Worm (Caenorhabditis elegans) whole organism, dauer: ENCODE measurements around the gene abf-6.

Experiments used
- unc-62 ChIP-seq: sonication (generic microtip); optimal IDR thresholded peaks from 2 replicates; lab custom pipeline; 2017; ENCODE audit warnings: missing biosample characterization, missing genetic modification reagents, missing genetic modification characterization

The abf-6 gene

ce11 chrX:12793796-12794195 is at the start of gene abf-6:
TSS of gene abf-6 (plus strand) at chrX:12794118.
- no peak for TF ChIP-seq unc-62 (GFP tag; lab: Kevin White, UChicago)

DNA sequence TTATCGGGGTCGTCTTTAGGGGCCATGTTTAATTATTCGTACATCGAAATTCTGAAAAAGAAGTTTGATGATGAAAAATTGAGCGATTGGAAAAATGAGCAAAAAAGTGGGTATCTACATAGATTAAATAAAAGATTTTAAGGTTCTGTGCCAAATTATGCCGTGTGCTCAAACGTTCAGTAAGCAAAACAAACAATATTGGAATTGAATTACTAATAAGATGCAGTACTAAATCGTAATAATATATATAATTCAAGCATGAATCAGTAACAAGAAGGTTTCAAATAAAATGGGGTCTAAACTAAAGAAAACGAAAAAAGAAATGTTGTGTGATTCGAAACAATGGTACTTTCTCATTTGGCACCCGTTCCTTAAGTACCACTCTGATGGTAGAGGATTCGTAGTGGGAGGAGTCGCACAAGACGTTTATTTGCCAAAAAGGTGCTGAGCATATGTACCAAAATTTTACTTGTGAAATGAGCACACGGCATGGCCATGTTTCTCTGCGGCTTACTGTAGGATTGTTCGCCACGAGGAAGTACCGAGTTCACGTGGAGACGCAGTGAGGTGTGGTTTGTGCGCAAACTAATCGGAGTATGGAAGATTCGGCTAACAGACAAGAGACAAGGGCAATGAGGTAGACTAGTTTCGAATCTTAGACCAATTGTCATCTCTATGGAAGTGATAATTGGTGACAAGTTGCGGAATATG is 44.2 kb upstream of the abf-6 start, which contains the start of gene pgp-14:
Gene pgp-14 (minus strand): TSS at position 51 of the 711 bp plus-strand sequence.
- no peak for TF ChIP-seq unc-62 (GFP tag; lab: Kevin White, UChicago)

DNA sequence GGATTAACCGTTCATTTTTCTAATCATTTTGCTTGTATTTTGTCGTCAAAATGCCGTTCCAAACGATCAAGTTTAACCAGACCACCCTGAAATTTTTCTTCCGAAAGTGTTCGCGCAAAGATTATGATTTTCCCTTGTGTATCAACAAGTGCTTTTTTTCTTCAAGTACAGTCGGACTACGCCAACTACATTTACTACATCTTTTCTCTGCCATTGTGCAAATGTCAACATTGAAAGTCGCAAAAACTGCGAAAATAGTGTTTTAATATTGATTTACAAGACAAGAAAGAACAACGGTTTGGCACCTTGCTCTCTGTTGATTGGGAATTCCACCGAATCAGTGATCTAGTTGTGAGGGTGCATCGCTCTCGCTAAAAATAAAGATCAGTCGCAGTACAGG is 43.1 kb upstream of the abf-6 start:
- no peak for TF ChIP-seq unc-62 (GFP tag; lab: Kevin White, UChicago)

DNA sequence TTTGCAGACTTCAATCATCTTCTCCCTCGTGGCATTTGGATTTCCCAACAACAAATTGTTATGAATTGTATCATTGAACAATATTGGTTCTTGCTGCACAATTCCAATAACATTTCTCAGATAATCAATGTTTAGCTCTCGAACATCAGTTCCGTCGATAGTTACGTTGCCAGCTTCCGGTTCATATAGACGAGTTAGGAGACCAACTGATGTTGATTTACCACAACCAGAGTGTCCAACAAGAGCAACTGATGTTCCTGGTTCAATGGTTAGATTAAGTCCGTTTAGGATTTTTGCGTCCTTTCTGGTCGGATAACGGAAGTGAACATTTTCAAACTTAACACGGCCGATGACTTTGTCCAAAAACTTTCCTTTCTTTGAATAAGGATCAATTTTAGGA is 39.9 kb upstream of the abf-6 start:
- no peak for TF ChIP-seq unc-62 (GFP tag; lab: Kevin White, UChicago)

ce11 chrX:12755021-12755420 is 38.9 kb upstream of the abf-6 start:
- TF ChIP-seq unc-62 (GFP tag; lab: Kevin White, UChicago) = no peak

ce11 chrX:12759010-12759409 is 34.9 kb upstream of the abf-6 start:
- TF ChIP-seq unc-62 (GFP tag; lab: Kevin White, UChicago) = no peak

- TF ChIP-seq unc-62 (GFP tag; lab: Kevin White, UChicago) = no peak
Measured at ce11 chrX:12759642-12760041, 34.3 kb upstream of the abf-6 start.

ce11 chrX:12761295-12761775 is 32.6 kb upstream of the abf-6 start:
- TF ChIP-seq unc-62 (GFP tag; lab: Kevin White, UChicago) = no peak

DNA sequence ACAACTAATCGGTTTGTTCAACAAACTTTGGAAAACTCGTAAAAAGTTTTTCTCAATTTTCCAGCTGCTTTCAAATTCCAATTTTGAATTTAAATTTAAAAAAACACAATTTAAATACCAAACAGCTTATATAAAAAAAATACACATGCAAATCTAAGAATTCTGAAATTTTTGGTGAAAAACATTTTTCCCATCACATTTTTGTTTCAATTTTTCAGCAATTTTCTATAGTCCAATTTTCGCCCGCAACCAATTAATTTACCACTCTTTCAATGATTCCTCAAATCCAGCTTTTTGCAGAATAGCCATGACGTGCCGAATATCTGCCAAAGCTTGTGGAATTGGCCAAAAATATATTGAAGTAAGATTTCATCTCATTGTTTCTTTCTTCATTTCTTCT is 32.1 kb upstream of the abf-6 start, which contains the start of gene cept-1:
Gene cept-1 (plus strand): TSS at position 301 of the 400 bp plus-strand sequence.
- TF ChIP-seq unc-62 (GFP tag; lab: Kevin White, UChicago) = no peak

ce11 chrX:12764009-12764408 is 29.9 kb upstream of the abf-6 start:
- no peak for TF ChIP-seq unc-62 (GFP tag; lab: Kevin White, UChicago)

- TF ChIP-seq unc-62 (GFP tag; lab: Kevin White, UChicago) = no peak
Measured at ce11 chrX:12769697-12770096, 24.2 kb upstream of the abf-6 start, which contains the start of gene ilc-17.1. TSS of gene ilc-17.1 (minus strand) at chrX:12769797.

DNA sequence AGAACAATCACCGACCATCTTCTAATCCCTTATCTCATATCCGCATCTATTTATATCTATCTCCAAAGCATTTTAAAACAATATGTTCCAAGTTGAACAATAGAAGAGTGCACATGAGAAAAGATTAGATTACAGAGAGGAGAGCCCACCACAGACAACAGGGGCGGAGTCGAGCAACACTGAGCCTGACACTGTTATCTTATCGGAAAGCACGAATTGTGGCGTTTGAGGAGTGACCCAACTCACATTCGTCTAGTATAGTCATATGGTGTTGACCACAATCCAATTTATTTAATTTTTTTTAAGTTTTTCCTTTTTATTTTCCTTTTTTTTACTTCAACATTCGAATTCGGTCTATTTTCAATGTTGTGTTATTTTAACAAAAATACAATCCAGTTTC is 13.2 kb upstream of the abf-6 start:
- TF ChIP-seq unc-62 (GFP tag; lab: Kevin White, UChicago) = no peak

- TF ChIP-seq unc-62 (GFP tag; lab: Kevin White, UChicago) = no peak
Measured at ce11 chrX:12781712-12782444, 12.0 kb upstream of the abf-6 start, which contains the start of gene alh-13. TSS of gene alh-13 (plus strand) at chrX:12782394.

DNA sequence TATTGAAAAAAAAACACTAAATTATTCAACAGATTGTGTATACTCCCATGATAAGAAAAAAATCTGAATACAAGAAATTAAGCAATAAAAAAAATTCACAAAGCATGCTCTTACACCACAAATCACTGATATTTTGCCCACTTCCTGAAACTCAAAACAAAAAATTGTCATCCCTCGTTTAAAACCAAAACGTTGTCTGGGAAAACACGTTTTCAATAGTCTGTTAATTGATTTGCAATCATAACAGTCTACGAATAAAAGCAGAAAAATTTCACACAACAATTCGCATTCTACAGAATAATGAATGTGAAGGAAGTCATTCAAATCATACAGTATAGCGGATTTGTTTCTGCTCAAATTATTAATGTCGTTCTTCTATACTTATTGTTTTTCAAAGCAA is 6.3 kb upstream of the abf-6 start, which contains the start of gene str-124:
Gene str-124 (plus strand): TSS at position 301 of the 400 bp plus-strand sequence.
- no peak for TF ChIP-seq unc-62 (GFP tag; lab: Kevin White, UChicago)

DNA sequence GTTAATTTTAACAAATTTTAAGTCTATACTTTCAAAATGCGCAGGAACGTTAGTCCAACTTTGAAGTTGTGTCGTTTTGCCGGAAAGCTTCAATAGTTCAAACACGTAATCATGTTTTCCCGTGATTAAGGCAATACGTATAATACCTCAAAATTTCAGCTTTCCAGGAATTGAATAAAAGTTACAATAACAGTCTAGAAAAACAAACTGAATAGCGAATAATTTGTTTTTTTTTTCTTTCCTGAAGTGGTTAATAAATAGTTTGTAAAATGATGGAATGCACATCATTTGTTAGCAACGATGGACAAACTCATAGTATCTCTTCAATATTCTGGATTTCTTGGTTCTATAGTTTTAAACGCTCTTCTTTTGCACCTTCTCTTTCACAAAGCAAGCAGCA is 3.9 kb upstream of the abf-6 start, which contains the start of gene str-123:
Gene str-123 (plus strand): TSS at position 301 of the 400 bp plus-strand sequence.
- no peak for TF ChIP-seq unc-62 (GFP tag; lab: Kevin White, UChicago)

DNA sequence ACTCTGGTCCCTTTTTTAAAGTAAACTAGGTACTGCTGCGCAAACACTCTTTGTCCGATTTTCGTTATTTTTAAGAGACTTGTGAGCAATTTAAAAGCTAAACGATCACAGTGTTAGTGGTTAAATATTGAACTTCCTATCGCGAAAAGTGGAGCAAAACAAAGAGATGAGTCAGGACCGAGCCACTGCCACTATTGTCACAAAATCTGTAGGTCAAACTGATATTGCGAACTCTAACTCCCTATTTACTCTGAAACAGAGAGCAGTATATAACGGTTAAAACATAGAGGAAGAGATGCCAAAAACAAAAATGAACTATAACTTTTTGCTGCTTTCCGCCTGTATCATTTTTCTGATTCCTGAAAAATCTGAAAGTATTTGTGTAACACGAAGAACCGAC is 1.4 kb upstream of the abf-6 start, which contains the start of gene abf-5:
Gene abf-5 (plus strand): TSS at position 301 of the 400 bp plus-strand sequence.
- no peak for TF ChIP-seq unc-62 (GFP tag; lab: Kevin White, UChicago)
